Worm (Caenorhabditis elegans) whole organism, L1 larva: ENCODE measurements around the gene F55A11.6.

Source experiments
- C04F5.9 ChIP-seq: sonication (generic microtip); optimal IDR thresholded peaks from 2 replicates; lab custom pipeline; 2016; ENCODE audit warnings: missing genetic modification characterization, missing compliant biosample characterization
- ama-1 ChIP-seq: fragments of 150-350 bp; optimal IDR thresholded peaks from 2 replicates; lab custom pipeline; 2014
- nhr-12 ChIP-seq: sonication (generic microtip); optimal IDR thresholded peaks from 2 replicates; lab custom pipeline; 2017; ENCODE audit warnings: missing biosample characterization, missing genetic modification characterization
- nhr-237 ChIP-seq: fragments of 150-350 bp; optimal IDR thresholded peaks from 2 replicates; lab custom pipeline; 2014; ENCODE audit warnings: missing biosample characterization, missing genetic modification characterization
- pqm-1 ChIP-seq: sonication (generic microtip); optimal IDR thresholded peaks from 3 replicates; lab custom pipeline; 2017; ENCODE audit warnings: missing biosample characterization, missing genetic modification characterization

- no peak for TF ChIP-seq ama-1 (lab: Kevin White, UChicago)
- TF ChIP-seq pqm-1 (tag; lab: Kevin White, UChicago), result no peak
- TF ChIP-seq C04F5.9 (tag; lab: Kevin White, UChicago), result no peak
- no peak for TF ChIP-seq nhr-237
- TF ChIP-seq nhr-12 (tag; lab: Kevin White, UChicago), result no peak
Measured at ce11 chrV:11760371-11760770, 16.3 kb upstream of the F55A11.6 start, which contains the start of gene T04F3.5.
